Fruit fly (Drosophila melanogaster) whole organism, embryonic: ENCODE measurements around the gene CheA29a.

Experiments
- ATbp ChIP-seq: fragments of 200-800 bp; sonication (Bioruptor generic); optimal IDR thresholded peaks from 2 replicates; lab custom pipeline; 2017; ENCODE audit warnings: missing biosample characterization, mild to moderate bottlenecking, missing genetic modification characterization, missing genetic modification reagents
- Bteb2 ChIP-seq: fragments of 200-800 bp; sonication (Bioruptor generic); optimal IDR thresholded peaks from 2 replicates; lab custom pipeline; 2016; ENCODE audit warnings: missing biosample characterization, missing genetic modification characterization
- CG11456 ChIP-seq: fragments of 200-800 bp; sonication (Bioruptor generic); IDR thresholded peaks from 3 replicates; pipeline ENCODE4 v1.3.6; 2022; ENCODE audit warnings: missing biosample characterization, missing genetic modification characterization
- CG13424 ChIP-seq: fragments of 200-800 bp; sonication (Bioruptor generic); optimal IDR thresholded peaks from 2 replicates; lab custom pipeline; 2019; ENCODE audit warnings: missing biosample characterization, mild to moderate bottlenecking, missing genetic modification characterization, moderate library complexity
- CG14441 ChIP-seq: fragments of 200-800 bp; sonication (Bioruptor generic); IDR thresholded peaks from 2 replicates; pipeline ENCODE4 v1.3.6; 2022; ENCODE audit warnings: missing biosample characterization, missing genetic modification characterization
- CG14667 ChIP-seq: fragments of 200-800 bp; sonication (Bioruptor generic); IDR thresholded peaks from 2 replicates; pipeline ENCODE4 v1.3.6; 2022; ENCODE audit warnings: missing biosample characterization, missing genetic modification characterization
- CG14965 ChIP-seq: fragments of 200-800 bp; sonication (Bioruptor generic); optimal IDR thresholded peaks from 2 replicates; lab custom pipeline; 2016; ENCODE audit warnings: missing biosample characterization, missing genetic modification characterization, borderline replicate concordance
- CG15011 ChIP-seq: fragments of 200-800 bp; sonication (Bioruptor generic); optimal IDR thresholded peaks from 3 replicates; lab custom pipeline; 2018; ENCODE audit warnings: missing biosample characterization, mild to moderate bottlenecking, missing genetic modification characterization
- CG16863 ChIP-seq: fragments of 200-800 bp; sonication (Bioruptor generic); optimal IDR thresholded peaks from 3 replicates; lab custom pipeline; 2016; ENCODE audit warnings: missing biosample characterization, missing genetic modification characterization
- CG17802 ChIP-seq: fragments of 200-800 bp; sonication (Bioruptor generic); optimal IDR thresholded peaks from 2 replicates; lab custom pipeline; 2018; ENCODE audit warnings: missing biosample characterization, mild to moderate bottlenecking, missing genetic modification characterization, moderate library complexity
- CG17912 ChIP-seq: fragments of 200-800 bp; sonication (Bioruptor generic); optimal IDR thresholded peaks from 2 replicates; lab custom pipeline; 2018; ENCODE audit warnings: missing biosample characterization, mild to moderate bottlenecking, missing genetic modification characterization
- CG31441 ChIP-seq: fragments of 200-800 bp; sonication (Bioruptor generic); IDR thresholded peaks from 2 replicates; pipeline ENCODE4 v1.3.6; 2022; ENCODE audit warnings: missing biosample characterization, missing genetic modification characterization
- CG3163 ChIP-seq: fragments of 200-800 bp; sonication (Bioruptor generic); optimal IDR thresholded peaks from 3 replicates; lab custom pipeline; 2016; ENCODE audit warnings: missing biosample characterization, missing genetic modification characterization
- CG3281 ChIP-seq: fragments of 200-800 bp; sonication (Bioruptor generic); optimal IDR thresholded peaks from 3 replicates; lab custom pipeline; 2017; ENCODE audit warnings: missing biosample characterization, mild to moderate bottlenecking, missing genetic modification characterization
- CG6683 ChIP-seq: fragments of 200-800 bp; sonication (Bioruptor generic); optimal IDR thresholded peaks from 2 replicates; lab custom pipeline; 2017; ENCODE audit warnings: missing biosample characterization, mild to moderate bottlenecking, missing genetic modification characterization, missing genetic modification reagents
- CG7357 ChIP-seq: fragments of 200-800 bp; sonication (Bioruptor generic); IDR thresholded peaks from 3 replicates; pipeline ENCODE4 v1.3.6; 2022; ENCODE audit warnings: missing biosample characterization, missing genetic modification characterization
- CG8089 ChIP-seq: fragments of 200-800 bp; sonication (Bioruptor generic); optimal IDR thresholded peaks from 3 replicates; lab custom pipeline; 2016; ENCODE audit warnings: missing biosample characterization, missing genetic modification characterization
- D ChIP-seq, 2 experiments: fragments of 200-800 bp in 1 of 2; fragments of >200 bp in 1 of 2; sonication (Bioruptor generic) in 1 of 2; optimal IDR thresholded peaks; 2 replicates in 1 of 2; 3 replicates in 1 of 2; lab custom pipeline; 2017; ENCODE audit warnings: mild to moderate bottlenecking in 1 of 2, missing biosample characterization in 1 of 2, missing genetic modification characterization in 1 of 2, missing genetic modification reagents in 1 of 2
- Dip2 ChIP-seq: fragments of 200-800 bp; sonication (Bioruptor generic); IDR thresholded peaks from 2 replicates; pipeline ENCODE4 v1.3.6; 2022; ENCODE audit warnings: missing biosample characterization, missing genetic modification characterization
- E2f2 ChIP-seq: fragments of 200-800 bp; sonication (Bioruptor generic); IDR thresholded peaks from 2 replicates; pipeline ENCODE4 v1.3.6; 2022; ENCODE audit warnings: missing biosample characterization, missing genetic modification characterization
- Elba2 ChIP-seq: fragments of 200-800 bp; sonication (Bioruptor generic); optimal IDR thresholded peaks from 3 replicates; lab custom pipeline; 2016; ENCODE audit warnings: missing biosample characterization, missing genetic modification characterization
- HHEX ChIP-seq: fragments of 200-800 bp; sonication (Bioruptor generic); optimal IDR thresholded peaks from 3 replicates; lab custom pipeline; 2017; ENCODE audit warnings: missing biosample characterization, mild to moderate bottlenecking, missing genetic modification characterization, missing genetic modification reagents
- Hand ChIP-seq: fragments of 200-800 bp; sonication (Bioruptor generic); optimal IDR thresholded peaks from 2 replicates; lab custom pipeline; 2017; ENCODE audit warnings: mild to moderate bottlenecking, missing biosample characterization, missing genetic modification reagents, missing genetic modification characterization
- Hsf ChIP-seq: fragments of 200-800 bp; sonication (Bioruptor generic); optimal IDR thresholded peaks from 3 replicates; lab custom pipeline; 2016; ENCODE audit warnings: missing biosample characterization, missing genetic modification characterization
- Max ChIP-seq: fragments of 200-800 bp; sonication (Bioruptor generic); optimal IDR thresholded peaks from 2 replicates; lab custom pipeline; 2016; ENCODE audit warnings: missing biosample characterization, mild to moderate bottlenecking, missing genetic modification characterization
- Med ChIP-seq: fragments of 200-800 bp; sonication (Bioruptor generic); peaks from one replicate; lab custom pipeline; 2016; ENCODE audit warnings: missing biosample characterization, missing genetic modification characterization, mild to moderate bottlenecking, inconsistent platforms, moderate library complexity
- NC2β ChIP-seq: fragments of 200-800 bp; sonication (Bioruptor generic); optimal IDR thresholded peaks from 2 replicates; lab custom pipeline; 2016; ENCODE audit warnings: missing biosample characterization, missing genetic modification characterization
- Scr ChIP-seq: fragments of 200-800 bp; sonication (Bioruptor generic); IDR thresholded peaks from 2 replicates; pipeline ENCODE4 v1.3.6; 2022; ENCODE audit warnings: missing biosample characterization, missing genetic modification characterization; ENCODE audit not compliant: partially characterized antibody
- Sox100B ChIP-seq: fragments of 200-800 bp; sonication (Bioruptor generic); optimal IDR thresholded peaks from 3 replicates; lab custom pipeline; 2018; ENCODE audit warnings: missing biosample characterization, mild to moderate bottlenecking, missing genetic modification characterization
- Vsx1 ChIP-seq: fragments of 200-800 bp; sonication (Bioruptor generic); optimal IDR thresholded peaks from 2 replicates; lab custom pipeline; 2017; ENCODE audit warnings: missing biosample characterization, mild to moderate bottlenecking, missing genetic modification characterization, missing genetic modification reagents
- aop ChIP-seq: fragments of 200-800 bp; sonication (Bioruptor generic); IDR thresholded peaks from 2 replicates; pipeline ENCODE4 v1.3.6; 2022; ENCODE audit warnings: missing biosample characterization, missing genetic modification characterization
- bigmax ChIP-seq: fragments of 200-800 bp; sonication (Bioruptor generic); optimal IDR thresholded peaks from 2 replicates; lab custom pipeline; 2018; ENCODE audit warnings: missing biosample characterization, mild to moderate bottlenecking, missing genetic modification characterization
- cad ChIP-seq: fragments of >200 bp; optimal IDR thresholded peaks from 2 replicates; lab custom pipeline; 2017; ENCODE audit warnings: missing biosample characterization, missing genetic modification characterization
- chm ChIP-seq: fragments of 200-800 bp; sonication (Bioruptor generic); IDR thresholded peaks from 2 replicates; pipeline ENCODE4 v1.3.6; 2022; ENCODE audit warnings: missing biosample characterization, missing genetic modification characterization
- cwo ChIP-seq: fragments of 200-800 bp; sonication (Bioruptor generic); optimal IDR thresholded peaks from 3 replicates; lab custom pipeline; 2017; ENCODE audit warnings: missing biosample characterization, missing genetic modification characterization, mild to moderate bottlenecking, moderate library complexity, missing genetic modification reagents
- dati ChIP-seq: fragments of 200-800 bp; sonication (Bioruptor generic); IDR thresholded peaks from 2 replicates; pipeline ENCODE4 v1.3.6; 2022; ENCODE audit warnings: missing biosample characterization, missing genetic modification characterization
- disco-r ChIP-seq: fragments of 200-800 bp; sonication (Bioruptor generic); optimal IDR thresholded peaks from 2 replicates; lab custom pipeline; 2016; ENCODE audit warnings: missing biosample characterization, missing genetic modification characterization
- ewg ChIP-seq: fragments of 200-800 bp; sonication (Bioruptor generic); optimal IDR thresholded peaks from 3 replicates; lab custom pipeline; 2017; ENCODE audit warnings: mild to moderate bottlenecking, missing biosample characterization, missing genetic modification reagents, missing genetic modification characterization
- nerfin-2 ChIP-seq: fragments of 200-800 bp; sonication (Bioruptor generic); IDR thresholded peaks from 2 replicates; pipeline ENCODE4 v1.3.6; 2022; ENCODE audit warnings: missing biosample characterization, missing genetic modification characterization; ENCODE audit not compliant: partially characterized antibody
- oc ChIP-seq: fragments of 200-800 bp; sonication (Bioruptor generic); optimal IDR thresholded peaks from 2 replicates; lab custom pipeline; 2018; ENCODE audit warnings: missing biosample characterization, mild to moderate bottlenecking, missing genetic modification characterization, moderate library complexity
- org-1 ChIP-seq: fragments of 200-800 bp; sonication (Bioruptor generic); optimal IDR thresholded peaks from 2 replicates; lab custom pipeline; 2017; ENCODE audit warnings: missing biosample characterization, missing genetic modification characterization
- p53 ChIP-seq: fragments of 200-800 bp; sonication (Bioruptor generic); optimal IDR thresholded peaks from 2 replicates; lab custom pipeline; 2016; ENCODE audit warnings: missing biosample characterization, missing genetic modification characterization
- pnt ChIP-seq: fragments of 200-800 bp; sonication (Bioruptor generic); optimal IDR thresholded peaks from 3 replicates; lab custom pipeline; 2016; ENCODE audit warnings: missing biosample characterization, missing genetic modification characterization
- row ChIP-seq: fragments of 200-800 bp; sonication (Bioruptor generic); IDR thresholded peaks from 3 replicates; pipeline ENCODE4 v1.3.6; 2022; ENCODE audit warnings: missing biosample characterization, missing genetic modification characterization
- sim ChIP-seq: fragments of 200-800 bp; sonication (Bioruptor generic); IDR thresholded peaks from 2 replicates; pipeline ENCODE4 v1.3.6; 2022; ENCODE audit warnings: missing biosample characterization, missing genetic modification characterization
- tup ChIP-seq: fragments of 200-800 bp; sonication (Bioruptor generic); optimal IDR thresholded peaks from 2 replicates; lab custom pipeline; 2016; ENCODE audit warnings: missing biosample characterization, mild to moderate bottlenecking, missing genetic modification characterization, moderate library complexity
- zfh2 ChIP-seq: fragments of 200-800 bp; sonication (Bioruptor generic); optimal IDR thresholded peaks from 2 replicates; lab custom pipeline; 2016; ENCODE audit warnings: missing biosample characterization, missing genetic modification characterization

Gene CheA29a

dm6 chr2L:8463144-8464106 is 13.7 kb upstream of the CheA29a start, which contains the start of gene Agpat2 (continued):
- TF ChIP-seq Dip2 (GFP tag; lab: Robert Waterston, UW) (no peak), Scr (GFP tag; lab: Robert Waterston, UW) (no peak), CG3281 (GFP tag; lab: Kevin White, UChicago) (peak; percentile 87), CG14667 (peak; percentile 52), CG16863 (GFP tag; lab: Kevin White, UChicago) (peak; percentile 80), CG15011 (GFP tag; lab: Kevin White, UChicago) (peak; percentile 59), ewg (GFP tag; lab: Kevin White, UChicago) (peak; percentile 76), HHEX (GFP tag; lab: Kevin White, UChicago) (peak; percentile 83), bigmax (GFP tag; lab: Kevin White, UChicago) (no peak), cad (GFP tag; lab: Kevin White, UChicago) (no peak), D (optimal IDR thresholded peaks at IDR 0.05; lab: Kevin White, UChicago) (no peak), D (GFP tag; optimal IDR thresholded peaks at IDR 0.05; lab: Kevin White, UChicago) (peak; percentile 85), nerfin-2 (GFP tag; lab: Robert Waterston, UW) (no peak), Hand (GFP tag; lab: Kevin White, UChicago) (peak; percentile 89), Bteb2 (peak; percentile 71), Sox100B (GFP tag; lab: Kevin White, UChicago) (peak; percentile 75), sim (GFP tag; lab: Robert Waterston, UW) (0 out of 2 replicates have a peak, but pooled peaks have one; percentile 61), pnt (peak; percentile 83), aop (GFP tag; lab: Robert Waterston, UW) (peak; percentile 58; the same call in 1 of the 2 replicates), tup (GFP tag; lab: Kevin White, UChicago) (peak; percentile 71), cwo (GFP tag; lab: Kevin White, UChicago) (peak; percentile 83), CG7357 (GFP tag; lab: Robert Waterston, UW) (peak; percentile 58; the same call in 2 of the 3 replicates), E2f2 (GFP tag; lab: Robert Waterston, UW) (peak; percentile 31; the same call in 1 of the 2 replicates), Vsx1 (GFP tag; lab: Kevin White, UChicago) (peak; percentile 48), Max (GFP tag; lab: Kevin White, UChicago) (peak; percentile 79), Elba2 (GFP tag; lab: Kevin White, UChicago) (no peak), disco-r (GFP tag; lab: Kevin White, UChicago) (peak; percentile 19), dati (no peak), NC2β (GFP tag; lab: Kevin White, UChicago) (peak; percentile 82), CG3163 (GFP tag; lab: Kevin White, UChicago) (peak; percentile 24), CG17802 (peak; percentile 28), CG31441 (GFP tag; lab: Robert Waterston, UW) (peak; percentile 88), Hsf (GFP tag; lab: Kevin White, UChicago) (peak; percentile 86), ATbp (peak; percentile 82), CG17912 (GFP tag; lab: Kevin White, UChicago) (no peak), CG11456 (GFP tag; lab: Robert Waterston, UW) (peak; percentile 68; the same call in 2 of the 3 replicates), CG6683 (peak; percentile 76), CG14965 (GFP tag; lab: Kevin White, UChicago) (no peak), Med (GFP tag; lab: Kevin White, UChicago) (peak; percentile 94), CG14441 (peak; percentile 68), zfh2 (GFP tag; lab: Kevin White, UChicago) (peak; percentile 60), CG8089 (GFP tag; lab: Kevin White, UChicago) (peak; percentile 77), row (peak; percentile 92), CG13424 (tag; lab: Kevin White, UChicago) (peak; percentile 88), chm (GFP tag; lab: Robert Waterston, UW) (peak; percentile 65), org-1 (GFP tag; lab: Kevin White, UChicago) (peak; percentile 77), p53 (GFP tag; lab: Kevin White, UChicago) (peak; percentile 39), oc (tag; lab: Kevin White, UChicago) (peak; percentile 86)
